Fruit fly (Drosophila melanogaster) whole organism, prepupa: ENCODE data around the gene CG43338.
A peak's percentile ranks its signal among the peaks of the same experiment; 100 is the strongest.

ENCODE experiments used
- Blimp-1 ChIP-seq: fragments of 200-800 bp; sonication (Bioruptor generic); optimal IDR thresholded peaks from 3 replicates; lab custom pipeline; 2017; ENCODE audit warnings: missing biosample characterization, missing genetic modification characterization, mild to moderate bottlenecking, moderate library complexity, missing genetic modification reagents
- CG10669 ChIP-seq: fragments of 200-800 bp; sonication (Bioruptor generic); optimal IDR thresholded peaks from 3 replicates; lab custom pipeline; 2018; ENCODE audit warnings: missing biosample characterization, mild to moderate bottlenecking, missing genetic modification characterization, moderate library complexity
- CG11762 ChIP-seq: fragments of 200-800 bp; sonication (Bioruptor generic); optimal IDR thresholded peaks from 3 replicates; lab custom pipeline; 2016; ENCODE audit warnings: missing biosample characterization, missing genetic modification characterization; ENCODE audit not compliant: insufficient read depth
- CG11902 ChIP-seq: fragments of 200-800 bp; sonication (Bioruptor generic); optimal IDR thresholded peaks from 3 replicates; lab custom pipeline; 2016; ENCODE audit warnings: missing biosample characterization, missing genetic modification characterization
- CG1621 ChIP-seq: fragments of 200-800 bp; sonication (Bioruptor generic); optimal IDR thresholded peaks from 3 replicates; lab custom pipeline; 2018; ENCODE audit warnings: missing biosample characterization, mild to moderate bottlenecking, missing genetic modification characterization
- CG34406 ChIP-seq: fragments of 200-800 bp; sonication (Bioruptor generic); optimal IDR thresholded peaks from 3 replicates; lab custom pipeline; 2016; ENCODE audit warnings: missing biosample characterization, missing genetic modification characterization
- CG3919 ChIP-seq: fragments of 200-800 bp; sonication (Bioruptor generic); optimal IDR thresholded peaks from 3 replicates; lab custom pipeline; 2016; ENCODE audit warnings: missing biosample characterization, missing genetic modification characterization
- CG6792 ChIP-seq: fragments of 200-800 bp; sonication (Bioruptor generic); optimal IDR thresholded peaks from 3 replicates; lab custom pipeline; 2016; ENCODE audit warnings: missing biosample characterization, missing genetic modification characterization
- CG6854 ChIP-seq: fragments of 200-800 bp; sonication (Bioruptor generic); optimal IDR thresholded peaks from 2 replicates; lab custom pipeline; 2017; ENCODE audit warnings: missing biosample characterization, mild to moderate bottlenecking, missing genetic modification characterization
- CG8119 ChIP-seq: fragments of 200-800 bp; sonication (Bioruptor generic); IDR thresholded peaks from 3 replicates; pipeline ENCODE4 v1.3.6; 2022; ENCODE audit warnings: missing biosample characterization, missing genetic modification characterization
- CG8632 ChIP-seq: fragments of 200-800 bp; sonication (Bioruptor generic); optimal IDR thresholded peaks from 3 replicates; lab custom pipeline; 2016; ENCODE audit warnings: missing biosample characterization, missing genetic modification characterization
- CG9139 ChIP-seq: fragments of 200-800 bp; sonication (Bioruptor generic); optimal IDR thresholded peaks from 3 replicates; lab custom pipeline; 2017; ENCODE audit warnings: missing biosample characterization, mild to moderate bottlenecking, missing genetic modification characterization
- Eip78C ChIP-seq: fragments of 200-800 bp; sonication (Bioruptor generic); peaks from one replicate; lab custom pipeline; 2016; ENCODE audit warnings: missing biosample characterization, missing genetic modification characterization
- Lpt ChIP-seq: fragments of 200-800 bp; sonication (Bioruptor generic); optimal IDR thresholded peaks from 3 replicates; lab custom pipeline; 2016; ENCODE audit warnings: missing biosample characterization, missing genetic modification characterization
- Met ChIP-seq: fragments of 200-800 bp; sonication (Bioruptor generic); optimal IDR thresholded peaks from 3 replicates; lab custom pipeline; 2016; ENCODE audit warnings: missing biosample characterization, missing genetic modification characterization
- Sox15 ChIP-seq: fragments of 200-800 bp; sonication (Bioruptor generic); optimal IDR thresholded peaks from 3 replicates; lab custom pipeline; 2016; ENCODE audit warnings: missing biosample characterization, missing genetic modification characterization
- achi ChIP-seq: fragments of 200-800 bp; sonication (Bioruptor generic); optimal IDR thresholded peaks from 3 replicates; lab custom pipeline; 2016; ENCODE audit warnings: missing biosample characterization, missing genetic modification characterization
- cyc ChIP-seq: fragments of 200-800 bp; sonication (Bioruptor generic); optimal IDR thresholded peaks from 3 replicates; lab custom pipeline; 2016; ENCODE audit warnings: missing biosample characterization, missing genetic modification characterization
- dac ChIP-seq: fragments of 200-800 bp; sonication (Bioruptor generic); optimal IDR thresholded peaks from 2 replicates; lab custom pipeline; 2017; ENCODE audit warnings: missing biosample characterization, mild to moderate bottlenecking, missing genetic modification characterization
- fkh ChIP-seq: fragments of 200-800 bp; sonication (Bioruptor generic); optimal IDR thresholded peaks from 3 replicates; lab custom pipeline; 2017; ENCODE audit warnings: missing biosample characterization, mild to moderate bottlenecking, missing genetic modification characterization, moderate library complexity
- lz ChIP-seq: fragments of 200-800 bp; sonication (Bioruptor generic); optimal IDR thresholded peaks from 3 replicates; lab custom pipeline; 2016; ENCODE audit warnings: missing biosample characterization, missing genetic modification characterization
- net ChIP-seq: fragments of 200-800 bp; sonication (Bioruptor generic); optimal IDR thresholded peaks from 3 replicates; lab custom pipeline; 2016; ENCODE audit warnings: missing biosample characterization, missing genetic modification characterization
- salr ChIP-seq, 2 experiments: fragments of 200-800 bp; sonication (Bioruptor generic); optimal IDR thresholded peaks; 3 replicates each; lab custom pipeline; 2016 to 2018; ENCODE audit warnings: missing biosample characterization in 2 of 2, missing genetic modification characterization in 2 of 2, mild to moderate bottlenecking in 1 of 2
- spab ChIP-seq: fragments of 200-800 bp; sonication (Bioruptor generic); optimal IDR thresholded peaks from 2 replicates; lab custom pipeline; 2017; ENCODE audit warnings: missing biosample characterization, mild to moderate bottlenecking, missing genetic modification characterization, missing genetic modification reagents
- ss ChIP-seq, 2 experiments: fragments of 200-800 bp; sonication (Bioruptor generic); optimal IDR thresholded peaks; 2 replicates in 1 of 2; 3 replicates in 1 of 2; lab custom pipeline; 2017 to 2018; ENCODE audit warnings: mild to moderate bottlenecking in 2 of 2, missing biosample characterization in 2 of 2, missing genetic modification characterization in 2 of 2, moderate library complexity in 1 of 2
- vri ChIP-seq: fragments of 200-800 bp; sonication (Bioruptor generic); optimal IDR thresholded peaks from 3 replicates; lab custom pipeline; 2016; ENCODE audit warnings: missing biosample characterization, mild to moderate bottlenecking, missing genetic modification characterization

The CG43338 gene

DNA sequence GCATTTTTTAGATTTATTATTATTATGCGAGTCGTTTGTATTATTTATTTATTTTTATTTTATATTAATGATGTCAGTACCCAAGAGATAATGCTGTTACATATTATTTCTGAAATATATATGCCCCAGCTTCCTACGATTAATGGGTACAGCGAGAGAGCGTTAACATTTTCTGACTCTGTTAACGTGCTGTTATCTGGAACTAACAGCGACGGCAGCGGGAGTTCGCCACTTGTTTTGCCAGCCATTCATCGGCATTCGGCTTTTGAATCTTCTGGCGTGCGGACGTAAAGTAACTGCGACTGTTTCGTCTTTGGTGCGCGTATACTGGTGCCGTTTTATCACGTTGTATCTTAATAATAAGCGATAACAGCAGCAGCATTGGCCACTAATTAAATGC is 54.0 kb downstream of the CG43338 start, which contains the start of gene MESR3 (continued):
- TF ChIP-seq Eip78C (GFP tag; lab: Kevin White, UChicago) (peak; percentile 94), CG8632 (GFP tag; lab: Kevin White, UChicago) (peak; percentile 36), fkh (peak; percentile 10), Blimp-1 (GFP tag; lab: Kevin White, UChicago) (peak; percentile 25), dac (GFP tag; lab: Kevin White, UChicago) (no peak), CG1621 (tag; lab: Kevin White, UChicago) (peak; percentile 44), CG6854 (GFP tag; lab: Kevin White, UChicago) (peak; percentile 75), CG3919 (no peak), CG11762 (GFP tag; lab: Kevin White, UChicago) (peak; percentile 35), ss (GFP tag; optimal IDR thresholded peaks at IDR 0.05; lab: Kevin White, UChicago) (no peak), CG9139 (GFP tag; lab: Kevin White, UChicago) (no peak), Met (GFP tag; lab: Kevin White, UChicago) (no peak), vri (GFP tag; lab: Kevin White, UChicago) (no peak), CG34406 (GFP tag; lab: Kevin White, UChicago) (peak; percentile 61), net (GFP tag; lab: Kevin White, UChicago) (peak; percentile 71), CG8119 (GFP tag; lab: Robert Waterston, UW) (peak; percentile 57; the same call in 1 of the 3 replicates), Lpt (GFP tag; lab: Kevin White, UChicago) (no peak), CG10669 (GFP tag; lab: Kevin White, UChicago) (peak; percentile 69), Sox15 (GFP tag; lab: Kevin White, UChicago) (no peak), spab (peak; percentile 53), lz (GFP tag; lab: Kevin White, UChicago) (peak; percentile 1), CG6792 (GFP tag; lab: Kevin White, UChicago) (peak; percentile 42), salr (GFP tag; optimal IDR thresholded peaks at IDR 0.05; lab: Kevin White, UChicago) (no peak), achi (GFP tag; lab: Kevin White, UChicago) (peak; percentile 69), CG11902 (no peak), cyc (GFP tag; lab: Kevin White, UChicago) (peak; percentile 32)
